Worm (Caenorhabditis elegans): Measurements from ENCODE around the gene C55A6.3.

- TF ChIP-seq ztf-11 (tag; optimal IDR thresholded peaks at IDR 0.05) = no peak
- TF ChIP-seq snpc-4 (tag; optimal IDR thresholded peaks at IDR 0.05) = no peak
- no peak for TF ChIP-seq unc-62 (GFP tag; optimal IDR thresholded peaks at IDR 0.05)
- TF ChIP-seq elt-3 (tag; optimal IDR thresholded peaks at IDR 0.05) = no peak
- no peak for TF ChIP-seq nhr-76 (tag; optimal IDR thresholded peaks at IDR 0.05)
- TF ChIP-seq lin-13 (tag; optimal IDR thresholded peaks at IDR 0.05) = no peak
- no peak for TF ChIP-seq ces-1 (GFP tag; optimal IDR thresholded peaks at IDR 0.05)
- no peak for TF ChIP-seq ceh-43 (GFP tag; optimal IDR thresholded peaks at IDR 0.05)
- TF ChIP-seq unc-39 (tag; optimal IDR thresholded peaks at IDR 0.05) = no peak
- no peak for TF ChIP-seq nhr-2 (tag; optimal IDR thresholded peaks at IDR 0.05)
- TF ChIP-seq nhr-237 (tag; optimal IDR thresholded peaks at IDR 0.05) = no peak
- TF ChIP-seq ceh-83 (GFP tag; optimal IDR thresholded peaks at IDR 0.05) = no peak
- no peak for TF ChIP-seq nhr-28 (tag; optimal IDR thresholded peaks at IDR 0.05)
Measured at ce11 chrV:11474399-11474798, 38.9 kb downstream of the C55A6.3 start, which contains the start of gene nas-22.

All from whole organism, mixed stage, embryonic.